Worm (Caenorhabditis elegans) whole organism, late embryonic: Measurements from ENCODE around the gene F08D12.2.

Experiments
- C08G9.2 ChIP-seq: sonication (generic microtip); optimal IDR thresholded peaks from 2 replicates; lab custom pipeline; 2016; ENCODE audit warnings: mild to moderate bottlenecking, missing genetic modification characterization, moderate library complexity, missing compliant biosample characterization
- C38D4.7 ChIP-seq: fragments of 200-800 bp; sonication (Bioruptor generic); optimal IDR thresholded peaks from 2 replicates; lab custom pipeline; 2018; ENCODE audit warnings: mild to moderate bottlenecking, missing genetic modification characterization, moderate library complexity, missing compliant biosample characterization
- F13H6.1 ChIP-seq: sonication (generic microtip); optimal IDR thresholded peaks from 2 replicates; lab custom pipeline; 2016; ENCODE audit warnings: missing genetic modification characterization, missing compliant biosample characterization
- K09A11.1 ChIP-seq: sonication (generic microtip); optimal IDR thresholded peaks from 2 replicates; lab custom pipeline; 2017; ENCODE audit warnings: antibody characterized with exemption, mild to moderate bottlenecking, missing genetic modification characterization, missing compliant biosample characterization; ENCODE audit not compliant: insufficient read depth
- T23F11.4 ChIP-seq: fragments of 200-800 bp; sonication (Bioruptor generic); optimal IDR thresholded peaks from 2 replicates; lab custom pipeline; 2018; ENCODE audit warnings: mild to moderate bottlenecking, missing genetic modification characterization, missing compliant biosample characterization
- ceh-14 ChIP-seq: sonication (generic microtip); optimal IDR thresholded peaks from 2 replicates; lab custom pipeline; 2016; ENCODE audit warnings: missing genotype, missing genetic modification characterization, missing compliant biosample characterization
- ceh-18 ChIP-seq: sonication (generic microtip); optimal IDR thresholded peaks from 2 replicates; lab custom pipeline; 2016; ENCODE audit warnings: missing genetic modification characterization, missing compliant biosample characterization
- ceh-2 ChIP-seq: sonication (generic microtip); optimal IDR thresholded peaks from 2 replicates; lab custom pipeline; 2016; ENCODE audit warnings: missing genotype, missing genetic modification characterization, missing compliant biosample characterization
- ceh-22 ChIP-seq: sonication (generic microtip); optimal IDR thresholded peaks from 2 replicates; lab custom pipeline; 2017; ENCODE audit warnings: missing biosample characterization, missing genetic modification characterization
- ceh-24 ChIP-seq: sonication (generic microtip); optimal IDR thresholded peaks from 2 replicates; lab custom pipeline; 2016; ENCODE audit warnings: mild to moderate bottlenecking, missing genetic modification characterization, missing compliant biosample characterization
- ceh-30 ChIP-seq: fragments of 150-350 bp; optimal IDR thresholded peaks from 2 replicates; lab custom pipeline; 2014; ENCODE audit warnings: missing biosample characterization, missing genetic modification characterization
- ceh-45 ChIP-seq: fragments of 200-800 bp; sonication (Bioruptor generic); IDR thresholded peaks from 2 replicates; pipeline ENCODE4 v1.3.6; 2022; ENCODE audit warnings: missing genetic modification reagents, missing genetic modification characterization, missing compliant biosample characterization
- ceh-48 ChIP-seq: sonication (generic microtip); optimal IDR thresholded peaks from 2 replicates; lab custom pipeline; 2016; ENCODE audit warnings: missing genetic modification characterization, inconsistent platforms, missing compliant biosample characterization
- ceh-6 ChIP-seq: fragments of 200-800 bp; sonication (Bioruptor generic); optimal IDR thresholded peaks from 2 replicates; lab custom pipeline; 2018; ENCODE audit warnings: mild to moderate bottlenecking, missing genetic modification characterization, missing compliant biosample characterization
- che-1 ChIP-seq: sonication (generic microtip); optimal IDR thresholded peaks from 2 replicates; lab custom pipeline; 2016; ENCODE audit warnings: mild to moderate bottlenecking, missing genetic modification characterization, missing compliant biosample characterization
- dve-1 ChIP-seq: sonication (generic microtip); optimal IDR thresholded peaks from 2 replicates; lab custom pipeline; 2017; ENCODE audit warnings: antibody characterized with exemption, mild to moderate bottlenecking, missing genetic modification characterization, missing compliant biosample characterization
- elt-4 ChIP-seq: sonication (generic microtip); optimal IDR thresholded peaks from 2 replicates; lab custom pipeline; 2016; ENCODE audit warnings: missing genetic modification characterization, missing compliant biosample characterization
- eyg-1 ChIP-seq: sonication (generic microtip); optimal IDR thresholded peaks from 2 replicates; lab custom pipeline; 2016; ENCODE audit warnings: missing genotype, missing genetic modification characterization, missing compliant biosample characterization
- fax-1 ChIP-seq: sonication (generic microtip); optimal IDR thresholded peaks from 2 replicates; lab custom pipeline; 2016; ENCODE audit warnings: missing genotype, missing genetic modification characterization, missing compliant biosample characterization
- fkh-10 ChIP-seq: fragments of 150-350 bp; optimal IDR thresholded peaks from 2 replicates; lab custom pipeline; 2014; ENCODE audit warnings: missing biosample characterization, missing genetic modification reagents, missing genetic modification characterization
- fkh-6 ChIP-seq: sonication (generic microtip); optimal IDR thresholded peaks from 2 replicates; lab custom pipeline; 2016; ENCODE audit warnings: missing genetic modification characterization, missing compliant biosample characterization
- hlh-13 ChIP-seq: fragments of 200-800 bp; sonication (Bioruptor generic); optimal IDR thresholded peaks from 2 replicates; lab custom pipeline; 2018; ENCODE audit warnings: mild to moderate bottlenecking, missing genetic modification characterization, missing compliant biosample characterization
- hlh-30 ChIP-seq: sonication (generic microtip); optimal IDR thresholded peaks from 2 replicates; lab custom pipeline; 2017; ENCODE audit warnings: antibody characterized with exemption, missing genetic modification characterization, missing compliant biosample characterization; ENCODE audit not compliant: insufficient read depth
- lim-6 ChIP-seq: sonication (generic microtip); optimal IDR thresholded peaks from 2 replicates; lab custom pipeline; 2016; ENCODE audit warnings: missing genetic modification characterization, missing compliant biosample characterization
- lin-11 ChIP-seq: fragments of 200-800 bp; sonication (Bioruptor generic); optimal IDR thresholded peaks from 2 replicates; lab custom pipeline; 2018; ENCODE audit warnings: mild to moderate bottlenecking, missing genetic modification characterization, missing compliant biosample characterization
- nhr-232 ChIP-seq: sonication (generic microtip); optimal IDR thresholded peaks from 2 replicates; lab custom pipeline; 2016; ENCODE audit warnings: missing genetic modification characterization, missing compliant biosample characterization
- pha-4 ChIP-seq: fragments of 150-350 bp; optimal IDR thresholded peaks from 2 replicates; lab custom pipeline; 2018; ENCODE audit warnings: missing biosample characterization, missing genetic modification reagents, missing genetic modification characterization
- pros-1 ChIP-seq: fragments of 150-350 bp; optimal IDR thresholded peaks from 2 replicates; lab custom pipeline; 2014; ENCODE audit warnings: missing biosample characterization, missing genetic modification reagents, missing genetic modification characterization
- rnt-1 ChIP-seq: sonication (generic microtip); optimal IDR thresholded peaks from 2 replicates; lab custom pipeline; 2016; ENCODE audit warnings: missing genetic modification characterization, missing compliant biosample characterization
- sox-2 ChIP-seq: fragments of 200-800 bp; sonication (Bioruptor generic); IDR thresholded peaks from 2 replicates; pipeline ENCODE4 v1.3.6; 2022; ENCODE audit warnings: missing genetic modification reagents, missing genetic modification characterization, missing compliant biosample characterization
- unc-42 ChIP-seq: sonication (generic microtip); optimal IDR thresholded peaks from 2 replicates; lab custom pipeline; 2016; ENCODE audit warnings: missing genotype, missing genetic modification characterization, missing compliant biosample characterization
- unc-55 ChIP-seq: sonication (generic microtip); optimal IDR thresholded peaks from 2 replicates; lab custom pipeline; 2017; ENCODE audit warnings: missing biosample characterization, missing genetic modification reagents, missing genetic modification characterization
- zip-5 ChIP-seq: sonication (generic microtip); optimal IDR thresholded peaks from 2 replicates; lab custom pipeline; 2016; ENCODE audit warnings: missing genetic modification characterization, missing compliant biosample characterization

Gene F08D12.2

DNA sequence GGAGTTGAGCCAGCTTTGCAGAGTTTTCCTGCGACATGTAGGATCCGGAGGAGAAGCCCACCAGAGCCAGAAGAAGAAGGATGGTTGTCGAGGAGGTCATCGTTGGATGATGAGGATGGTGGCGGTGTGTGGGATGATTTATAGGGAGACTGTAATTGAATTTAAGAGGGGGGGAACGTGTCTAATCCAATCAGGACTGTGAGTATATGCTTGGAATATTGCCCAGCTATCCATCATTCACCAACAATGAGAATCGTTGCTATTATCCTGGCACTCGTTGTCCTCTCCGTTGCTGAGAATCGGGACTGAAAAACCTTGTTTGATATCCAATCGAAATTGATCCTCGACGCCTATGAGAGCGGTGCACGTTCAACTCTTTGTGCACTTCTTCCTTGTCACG lies 44.6 kb downstream of the F08D12.2 start, which contains the start of gene K12H6.5:
Gene K12H6.5, minus strand, starts transcription at position 101 of the 400 bp plus-strand sequence.
- TF ChIP-seq eyg-1 (no peak), ceh-48 (no peak), pha-4 (tag; lab: Kevin White, UChicago) (no peak), C38D4.7 (GFP tag; lab: Kevin White, UChicago) (no peak), ceh-45 (GFP tag; lab: Robert Waterston, UW) (no peak), ceh-18 (tag; lab: Kevin White, UChicago) (no peak), ceh-6 (GFP tag; lab: Kevin White, UChicago) (no peak), dve-1 (tag; lab: Kevin White, UChicago) (no peak), unc-42 (no peak), C08G9.2 (tag; lab: Kevin White, UChicago) (no peak)

DNA sequence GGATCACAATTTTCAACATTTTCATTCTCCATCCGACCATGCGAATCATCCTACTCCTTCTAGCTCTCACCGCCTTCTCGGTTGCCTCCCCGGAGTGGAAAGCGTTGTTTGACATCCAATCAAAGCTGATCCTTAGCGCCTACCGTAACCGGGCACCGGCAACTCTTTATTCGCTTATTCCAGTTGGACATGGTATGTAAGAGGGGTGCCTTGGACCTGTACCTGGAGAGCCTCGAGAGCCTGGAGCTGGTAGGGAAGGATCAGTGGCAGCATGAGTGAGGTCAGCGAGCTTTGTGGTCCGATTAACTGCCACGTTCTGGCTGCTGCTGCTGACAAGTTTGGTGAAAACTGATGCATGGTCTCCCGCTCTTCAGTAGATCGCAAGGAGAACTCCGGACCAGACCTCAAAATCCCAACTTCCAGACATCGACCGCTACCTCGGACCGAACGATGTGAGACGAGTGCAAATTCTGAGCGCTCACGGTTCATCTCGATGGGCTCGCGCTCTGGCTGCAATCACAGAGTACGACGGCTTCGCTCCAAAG lies 46.5 kb downstream of the F08D12.2 start, which contains the start of gene K12H6.8:
Gene K12H6.8, plus strand, starts transcription at position 38 of the 545 bp plus-strand sequence.
- no peak for TF ChIP-seq rnt-1 (tag; lab: Kevin White, UChicago)
- TF ChIP-seq elt-4 (tag; lab: Kevin White, UChicago) = peak; percentile 91

DNA sequence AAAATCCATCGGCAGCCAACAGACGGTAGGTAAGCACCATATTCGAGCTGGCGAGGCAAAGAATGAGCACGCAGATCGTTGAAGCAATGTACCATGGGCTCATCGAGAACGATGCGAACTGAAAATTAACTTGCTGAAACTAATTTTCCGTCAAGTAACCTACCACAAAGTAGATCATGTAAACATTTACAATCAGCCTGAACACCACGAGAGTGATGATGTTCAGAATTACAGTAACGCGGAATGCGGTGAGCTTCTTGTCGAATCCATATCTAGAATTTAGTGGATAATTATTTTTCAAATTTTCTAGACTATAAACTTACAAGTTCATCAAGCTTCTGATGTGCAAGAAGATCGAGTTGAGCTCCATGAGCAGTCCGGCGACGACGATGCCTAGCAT lies 48.0 kb downstream of the F08D12.2 start:
- TF ChIP-seq lim-6 (tag; lab: Kevin White, UChicago) (no peak), ceh-14 (tag; lab: Kevin White, UChicago) (no peak), nhr-232 (tag; lab: Kevin White, UChicago) (no peak), lin-11 (tag; lab: Kevin White, UChicago) (no peak), fkh-10 (GFP tag; lab: Kevin White, UChicago) (no peak), ceh-22 (tag; lab: Kevin White, UChicago) (no peak), ceh-24 (tag; lab: Kevin White, UChicago) (no peak), hlh-30 (tag; lab: Kevin White, UChicago) (no peak)

- TF ChIP-seq pros-1 = no peak
- no peak for TF ChIP-seq che-1 (tag; lab: Kevin White, UChicago)
- TF ChIP-seq ceh-48 = no peak
- no peak for TF ChIP-seq ceh-2 (tag; lab: Kevin White, UChicago)
- no peak for TF ChIP-seq ceh-6 (GFP tag; lab: Kevin White, UChicago)
- TF ChIP-seq fkh-6 = no peak
- no peak for TF ChIP-seq nhr-232 (tag; lab: Kevin White, UChicago)
- no peak for TF ChIP-seq hlh-13 (GFP tag; lab: Kevin White, UChicago)
- no peak for TF ChIP-seq T23F11.4 (GFP tag; lab: Kevin White, UChicago)
- TF ChIP-seq zip-5 (tag; lab: Kevin White, UChicago) = no peak
- no peak for TF ChIP-seq sox-2 (GFP tag; lab: Robert Waterston, UW)
- no peak for TF ChIP-seq K09A11.1
- TF ChIP-seq fax-1 = no peak
- TF ChIP-seq ceh-30 (tag; lab: Kevin White, UChicago) = no peak
- TF ChIP-seq ceh-22 (tag; lab: Kevin White, UChicago) = no peak
- TF ChIP-seq, all 69 proteins: peak for 0
Observed at ce11 chrII:2830144-2830543, 48.7 kb downstream of the F08D12.2 start.

ce11 chrII:2831173-2831572 lies 49.7 kb downstream of the F08D12.2 start, which contains the start of gene K12H6.6:
TSS of gene K12H6.6 (minus strand) at chrII:2831233.
- TF ChIP-seq sox-2 (GFP tag; lab: Robert Waterston, UW) (no peak), K09A11.1 (no peak), dve-1 (tag; lab: Kevin White, UChicago) (no peak), unc-42 (peak; percentile 12), C08G9.2 (tag; lab: Kevin White, UChicago) (no peak)
- TF ChIP-seq, all 69 proteins: peak for 1

- TF ChIP-seq fkh-6 (no peak), F13H6.1 (tag; lab: Kevin White, UChicago) (no peak), eyg-1 (no peak), unc-55 (GFP tag; lab: Kevin White, UChicago) (peak; percentile 14)
Observed at ce11 chrII:2832098-2832497, 50.6 kb downstream of the F08D12.2 start.
